Worm (Caenorhabditis elegans): ENCODE data around the gene nipi-4.

- TF ChIP-seq nhr-76 (tag; optimal IDR thresholded peaks at IDR 0.05) (no peak), mep-1 (tag; optimal IDR thresholded peaks at IDR 0.05) (no peak), nhr-237 (tag; optimal IDR thresholded peaks at IDR 0.05) (no peak), pha-4 (tag; optimal IDR thresholded peaks at IDR 0.05) (no peak), lin-13 (tag; optimal IDR thresholded peaks at IDR 0.05) (no peak), unc-39 (tag; optimal IDR thresholded peaks at IDR 0.05) (no peak)
Observed at ce11 chrV:7826362-7826761, 44.2 kb downstream of the nipi-4 start.

Data from whole organism, mixed stage, embryonic.